Worm (Caenorhabditis elegans) whole organism, mixed stage, embryonic: ENCODE data around the gene dlc-2.

Experiments used
- ham-2 ChIP-seq: fragments of 200-800 bp; sonication (Bioruptor generic); optimal IDR thresholded peaks from 2 replicates; lab custom pipeline; 2018; ENCODE audit warnings: mild to moderate bottlenecking, missing genetic modification characterization, missing compliant biosample characterization
- nhr-28 ChIP-seq: fragments of 150-350 bp; optimal IDR thresholded peaks from 2 replicates; lab custom pipeline; 2014; ENCODE audit warnings: missing biosample characterization, missing genetic modification characterization
- tbx-8 ChIP-seq: fragments of 200-800 bp; sonication (Bioruptor generic); optimal IDR thresholded peaks from 2 replicates; lab custom pipeline; 2018; ENCODE audit warnings: mild to moderate bottlenecking, missing genetic modification characterization, moderate library complexity, missing compliant biosample characterization
- unc-120 ChIP-seq: sonication (generic microtip); optimal IDR thresholded peaks from 2 replicates; lab custom pipeline; 2017; ENCODE audit warnings: missing genetic modification characterization, missing compliant biosample characterization; ENCODE audit not compliant: poor library complexity, severe bottlenecking

- no peak for TF ChIP-seq nhr-28
- TF ChIP-seq unc-120 (tag; lab: Kevin White, UChicago), result no peak
- TF ChIP-seq ham-2 (GFP tag; lab: Kevin White, UChicago), result no peak
- TF ChIP-seq tbx-8 (GFP tag; lab: Kevin White, UChicago), result no peak
Measured at ce11 chrIV:12078907-12079523, 32.4 kb downstream of the dlc-2 start, which contains the start of gene lex-1.
